Fruit fly (Drosophila melanogaster) whole organism, pupa: Measurements from ENCODE around the gene zld.

Experiments used
- CG10348 ChIP-seq: fragments of 200-800 bp; sonication (Bioruptor generic); IDR thresholded peaks from 2 replicates; pipeline ENCODE4 v1.3.6; 2022; ENCODE audit warnings: missing biosample characterization, missing genetic modification characterization
- CG12605 ChIP-seq: fragments of 200-800 bp; sonication (Bioruptor generic); IDR thresholded peaks from 2 replicates; pipeline ENCODE4 v1.3.6; 2022; ENCODE audit warnings: missing biosample characterization, missing genetic modification characterization
- CG13204 ChIP-seq: fragments of 200-800 bp; sonication (Bioruptor generic); optimal IDR thresholded peaks from 2 replicates; lab custom pipeline; 2018; ENCODE audit warnings: missing biosample characterization, mild to moderate bottlenecking, missing genetic modification characterization, moderate library complexity
- CG14655 ChIP-seq: fragments of 200-800 bp; sonication (Bioruptor generic); optimal IDR thresholded peaks from 3 replicates; lab custom pipeline; 2017; ENCODE audit warnings: mild to moderate bottlenecking, missing biosample characterization, missing genetic modification reagents, missing genetic modification characterization
- CG15710 ChIP-seq: fragments of 200-800 bp; sonication (Bioruptor generic); optimal IDR thresholded peaks from 2 replicates; lab custom pipeline; 2018; ENCODE audit warnings: missing biosample characterization, mild to moderate bottlenecking, missing genetic modification characterization, moderate library complexity
- CG17806 ChIP-seq: fragments of 200-800 bp; sonication (Bioruptor generic); optimal IDR thresholded peaks from 2 replicates; lab custom pipeline; 2018; ENCODE audit warnings: missing biosample characterization, mild to moderate bottlenecking, missing genetic modification characterization, moderate library complexity
- CG32121 ChIP-seq: fragments of 200-800 bp; sonication (Bioruptor generic); IDR thresholded peaks from 2 replicates; pipeline ENCODE4 v1.3.6; 2022; ENCODE audit warnings: missing biosample characterization, missing genetic modification characterization
- CG34367 ChIP-seq: fragments of 200-800 bp; sonication (Bioruptor generic); optimal IDR thresholded peaks from 2 replicates; lab custom pipeline; 2018; ENCODE audit warnings: missing biosample characterization, mild to moderate bottlenecking, missing genetic modification characterization
- CG4496 ChIP-seq: fragments of 200-800 bp; sonication (Bioruptor generic); IDR thresholded peaks from 3 replicates; pipeline ENCODE4 v1.3.6; 2022; ENCODE audit warnings: missing biosample characterization, missing genetic modification characterization
- CG8159 ChIP-seq: fragments of 200-800 bp; sonication (Bioruptor generic); optimal IDR thresholded peaks from 3 replicates; lab custom pipeline; 2018; ENCODE audit warnings: missing biosample characterization, mild to moderate bottlenecking, missing genetic modification characterization, moderate library complexity
- CG8301 ChIP-seq: fragments of 200-800 bp; sonication (Bioruptor generic); optimal IDR thresholded peaks from 2 replicates; lab custom pipeline; 2018; ENCODE audit warnings: missing biosample characterization, mild to moderate bottlenecking, missing genetic modification characterization
- CG9948 ChIP-seq: fragments of 200-800 bp; sonication (Bioruptor generic); optimal IDR thresholded peaks from 2 replicates; lab custom pipeline; 2018; ENCODE audit warnings: missing biosample characterization, mild to moderate bottlenecking, missing genetic modification characterization, moderate library complexity
- D1 ChIP-seq: fragments of 200-800 bp; sonication (Bioruptor generic); optimal IDR thresholded peaks from 2 replicates; lab custom pipeline; 2018; ENCODE audit warnings: missing biosample characterization, mild to moderate bottlenecking, missing genetic modification characterization, moderate library complexity
- EcR ChIP-seq: fragments of 200-800 bp; sonication (Bioruptor generic); optimal IDR thresholded peaks from 3 replicates; lab custom pipeline; 2019; ENCODE audit warnings: missing biosample characterization, missing genetic modification characterization, mild to moderate bottlenecking, moderate library complexity, missing genetic modification reagents
- Ets98B ChIP-seq: fragments of 200-800 bp; sonication (Bioruptor generic); IDR thresholded peaks from 2 replicates; pipeline ENCODE4 v1.3.6; 2022; ENCODE audit warnings: missing biosample characterization, missing genetic modification characterization
- Pif1B ChIP-seq: fragments of 200-800 bp; sonication (Bioruptor generic); optimal IDR thresholded peaks from 3 replicates; lab custom pipeline; 2016; ENCODE audit warnings: missing biosample characterization, missing genetic modification characterization
- Snoo ChIP-seq: fragments of 200-800 bp; sonication (Bioruptor generic); optimal IDR thresholded peaks from 3 replicates; lab custom pipeline; 2017; ENCODE audit warnings: missing biosample characterization, mild to moderate bottlenecking, missing genetic modification characterization, inconsistent platforms
- fd96Ca ChIP-seq: fragments of 200-800 bp; sonication (Bioruptor generic); IDR thresholded peaks from 3 replicates; pipeline ENCODE4 v1.3.6; 2022; ENCODE audit warnings: missing biosample characterization, missing genetic modification characterization
- gl ChIP-seq: fragments of 200-800 bp; sonication (Bioruptor generic); optimal IDR thresholded peaks from 2 replicates; lab custom pipeline; 2018; ENCODE audit warnings: missing biosample characterization, mild to moderate bottlenecking, missing genetic modification characterization
- rn ChIP-seq: fragments of 200-800 bp; sonication (Bioruptor generic); IDR thresholded peaks from 2 replicates; pipeline ENCODE4 v1.3.6; 2022; ENCODE audit warnings: missing biosample characterization, missing genetic modification characterization

Gene zld

dm6 chrX:19737872-19738271, 45.5 kb downstream of the zld start:
- TF ChIP-seq CG4496 (GFP tag; lab: Robert Waterston, UW): no peak
- TF ChIP-seq CG15710 (tag; lab: Kevin White, UChicago): no peak
- TF ChIP-seq rn (GFP tag; lab: Robert Waterston, UW): no peak
- no peak for TF ChIP-seq gl (tag; lab: Kevin White, UChicago)
- TF ChIP-seq CG32121 (GFP tag; lab: Robert Waterston, UW): no peak
- no peak for TF ChIP-seq CG8301 (tag; lab: Kevin White, UChicago)
- no peak for TF ChIP-seq Pif1B (GFP tag; lab: Kevin White, UChicago)
- no peak for TF ChIP-seq CG34367 (tag; lab: Kevin White, UChicago)
- no peak for TF ChIP-seq CG8159 (tag; lab: Kevin White, UChicago)
- no peak for TF ChIP-seq D1 (tag; lab: Kevin White, UChicago)
- TF ChIP-seq CG13204 (GFP tag; lab: Kevin White, UChicago): no peak
- TF ChIP-seq Snoo (tag; lab: Kevin White, UChicago): no peak
- TF ChIP-seq EcR (GFP tag; lab: Kevin White, UChicago): no peak
- no peak for TF ChIP-seq fd96Ca
- TF ChIP-seq, all 21 proteins: peak for 0

dm6 chrX:19735270-19735669, 48.1 kb downstream of the zld start, which contains the start of gene CG14234:
Gene CG14234, plus strand, starts transcription at chrX:19735570.
- TF ChIP-seq Pif1B (GFP tag; lab: Kevin White, UChicago): no peak
- no peak for TF ChIP-seq Ets98B
- TF ChIP-seq CG8301 (tag; lab: Kevin White, UChicago): no peak
- TF ChIP-seq CG8159 (tag; lab: Kevin White, UChicago): no peak
- TF ChIP-seq D1 (tag; lab: Kevin White, UChicago): no peak
- no peak for TF ChIP-seq EcR (GFP tag; lab: Kevin White, UChicago)
- no peak for TF ChIP-seq CG13204 (GFP tag; lab: Kevin White, UChicago)
- TF ChIP-seq CG15710 (tag; lab: Kevin White, UChicago): no peak
- TF ChIP-seq CG14655 (GFP tag; lab: Kevin White, UChicago): no peak
- no peak for TF ChIP-seq CG10348 (GFP tag; lab: Robert Waterston, UW)
- TF ChIP-seq gl (tag; lab: Kevin White, UChicago): no peak
- TF ChIP-seq CG17806 (tag; lab: Kevin White, UChicago): no peak
- no peak for TF ChIP-seq rn (GFP tag; lab: Robert Waterston, UW)
- no peak for TF ChIP-seq Snoo (tag; lab: Kevin White, UChicago)
- TF ChIP-seq CG4496 (GFP tag; lab: Robert Waterston, UW): no peak
- TF ChIP-seq CG32121 (GFP tag; lab: Robert Waterston, UW): no peak
- TF ChIP-seq CG9948 (tag; lab: Kevin White, UChicago): no peak
- TF ChIP-seq CG34367 (tag; lab: Kevin White, UChicago): no peak
- TF ChIP-seq fd96Ca: no peak
- TF ChIP-seq CG12605 (GFP tag; lab: Robert Waterston, UW): no peak

- TF ChIP-seq fd96Ca (no peak), Snoo (tag; lab: Kevin White, UChicago) (no peak)
- TF ChIP-seq, all 21 proteins: peak for 0
Measured at dm6 chrX:19730844-19731243, 52.5 kb downstream of the zld start, which contains the start of gene AP-1-2beta. Gene AP-1-2beta, plus strand, starts transcription at chrX:19731004.

- TF ChIP-seq CG12605 (GFP tag; lab: Robert Waterston, UW) (0 out of 2 replicates have a peak, but pooled peaks have one; percentile 27), EcR (GFP tag; lab: Kevin White, UChicago) (no peak), Snoo (tag; lab: Kevin White, UChicago) (no peak)
Measured at dm6 chrX:19717988-19718973, 65.1 kb downstream of the zld start, which contains the start of gene CG12531. Gene CG12531, plus strand, starts transcription at chrX:19718923.

dm6 chrX:19717041-19717440, 66.3 kb downstream of the zld start:
- TF ChIP-seq Ets98B (no peak), CG34367 (tag; lab: Kevin White, UChicago) (no peak), CG32121 (GFP tag; lab: Robert Waterston, UW) (no peak), fd96Ca (no peak), CG8159 (tag; lab: Kevin White, UChicago) (no peak), CG14655 (GFP tag; lab: Kevin White, UChicago) (no peak), CG12605 (GFP tag; lab: Robert Waterston, UW) (no peak), CG15710 (tag; lab: Kevin White, UChicago) (no peak), CG10348 (GFP tag; lab: Robert Waterston, UW) (no peak), CG4496 (GFP tag; lab: Robert Waterston, UW) (no peak), gl (tag; lab: Kevin White, UChicago) (no peak), Snoo (tag; lab: Kevin White, UChicago) (no peak), EcR (GFP tag; lab: Kevin White, UChicago) (no peak), CG13204 (GFP tag; lab: Kevin White, UChicago) (no peak), CG8301 (tag; lab: Kevin White, UChicago) (no peak)
